Worm (Caenorhabditis elegans): Measurements from ENCODE around the gene idpp-8.
A peak's percentile ranks its signal among the peaks of the same experiment; 100 is the strongest.

DNA sequence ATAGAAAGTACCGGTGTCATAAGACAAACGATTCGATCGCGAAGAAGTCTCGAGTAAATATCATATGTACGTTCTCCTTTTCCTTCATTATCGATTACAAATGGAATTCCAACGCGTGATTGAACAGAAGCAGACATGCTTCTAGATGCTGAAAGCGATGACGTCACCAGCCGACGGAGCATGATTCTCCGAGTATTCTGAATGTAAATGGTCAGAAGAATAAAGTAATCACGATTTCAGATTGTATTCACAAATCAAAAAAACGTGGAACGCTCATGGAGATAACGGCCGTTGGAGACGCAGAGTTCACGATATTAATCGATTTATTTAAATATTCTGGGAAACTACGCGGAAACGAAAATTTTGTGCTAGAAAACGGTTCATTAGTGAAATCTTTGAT, 12.7 kb upstream of the idpp-8 start, which contains the start of gene clpp-1:
- TF ChIP-seq unc-62 (GFP tag; optimal IDR thresholded peaks at IDR 0.05) (no peak), unc-55 (GFP tag; optimal IDR thresholded peaks at IDR 0.05) (no peak), alr-1 (tag; optimal IDR thresholded peaks at IDR 0.05) (no peak), fos-1 (tag; optimal IDR thresholded peaks at IDR 0.05) (no peak), blmp-1 (tag; optimal IDR thresholded peaks at IDR 0.05; ENCODE audit: insufficient read depth) (no peak), ama-1 (optimal IDR thresholded peaks at IDR 0.05) (peak; percentile 58), lin-11 (tag; optimal IDR thresholded peaks at IDR 0.05) (no peak), elt-3 (tag; optimal IDR thresholded peaks at IDR 0.05) (no peak), nhr-237 (tag; optimal IDR thresholded peaks at IDR 0.05) (no peak), nhr-77 (tag; optimal IDR thresholded peaks at IDR 0.05) (no peak), F13H6.1 (tag; optimal IDR thresholded peaks at IDR 0.05) (no peak), egl-27 (tag; optimal IDR thresholded peaks at IDR 0.05) (no peak), ztf-4 (tag; optimal IDR thresholded peaks at IDR 0.05) (no peak)

Measured in whole organism, L2 larva.